Worm (Caenorhabditis elegans) whole organism, L4 larva: Measurements from ENCODE around the gene gldi-5.

ENCODE experiments used
- ctbp-1 ChIP-seq: fragments of 200-800 bp; sonication (Bioruptor generic); IDR thresholded peaks from 2 replicates; pipeline ENCODE4 v1.3.6; 2022; ENCODE audit warnings: missing genetic modification reagents, missing genetic modification characterization, missing compliant biosample characterization
- hmg-1.1 ChIP-seq: fragments of 200-800 bp; sonication (Bioruptor generic); IDR thresholded peaks from 2 replicates; pipeline ENCODE4 v1.3.6; 2022; ENCODE audit warnings: missing genetic modification reagents, missing genetic modification characterization, missing compliant biosample characterization
- mdt-29 ChIP-seq: fragments of 200-800 bp; sonication (Bioruptor generic); IDR thresholded peaks from 2 replicates; pipeline ENCODE4 v1.3.6; 2022; ENCODE audit warnings: missing genetic modification reagents, missing genetic modification characterization, missing compliant biosample characterization
- nhr-28 ChIP-seq: fragments of 150-350 bp; optimal IDR thresholded peaks from 2 replicates; lab custom pipeline; 2014; ENCODE audit warnings: missing biosample characterization, missing genetic modification characterization
- nhr-42 ChIP-seq: fragments of 200-800 bp; sonication (Bioruptor generic); IDR thresholded peaks from 2 replicates; pipeline ENCODE4 v1.3.6; 2022; ENCODE audit warnings: missing genetic modification characterization, missing compliant biosample characterization

DNA sequence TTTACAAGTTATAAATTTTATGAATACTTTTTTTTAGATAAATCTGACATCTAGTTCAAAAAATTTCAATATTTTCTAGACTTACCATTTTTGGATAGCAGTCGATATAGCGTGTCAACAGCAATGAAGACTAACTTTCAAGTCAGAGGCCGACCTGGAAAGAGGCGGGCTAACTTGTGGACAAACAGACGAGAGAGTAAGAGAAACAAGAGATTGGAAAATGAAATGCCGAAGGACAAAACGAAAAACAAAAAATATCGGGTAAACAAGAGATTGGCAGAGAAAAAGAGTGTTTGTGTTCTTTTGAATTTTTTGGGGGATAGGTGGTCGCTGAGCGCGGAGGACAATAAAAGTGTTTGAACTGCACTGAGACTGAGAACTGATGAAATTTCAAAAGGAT is 46.9 kb upstream of the gldi-5 start, which contains the start of gene lec-4:
- TF ChIP-seq nhr-42 (GFP tag; lab: Robert Waterston, UW): no peak
- TF ChIP-seq ctbp-1 (GFP tag; lab: Robert Waterston, UW): no peak
- no peak for TF ChIP-seq mdt-29 (GFP tag; lab: Robert Waterston, UW)
- peak; percentile 16 for TF ChIP-seq nhr-28 (tag; lab: Kevin White, UChicago)
- peak; percentile 29; the same call in 1 of the 2 replicates for TF ChIP-seq hmg-1.1
